Worm (Caenorhabditis elegans) whole organism, late embryonic: ENCODE data around the gene hars-1.

Source experiments
- Y22D7AL.16 ChIP-seq: sonication (generic microtip); optimal IDR thresholded peaks from 2 replicates; lab custom pipeline; 2016; ENCODE audit warnings: missing genetic modification characterization, missing compliant biosample characterization
- fkh-10 ChIP-seq: fragments of 150-350 bp; optimal IDR thresholded peaks from 2 replicates; lab custom pipeline; 2014; ENCODE audit warnings: missing biosample characterization, missing genetic modification reagents, missing genetic modification characterization
- nfya-1 ChIP-seq: sonication (generic microtip); optimal IDR thresholded peaks from 2 replicates; lab custom pipeline; 2017; ENCODE audit warnings: missing genetic modification characterization, mild to moderate bottlenecking, missing compliant biosample characterization, antibody characterized with exemption, moderate library complexity
- pha-4 ChIP-seq: fragments of 150-350 bp; optimal IDR thresholded peaks from 2 replicates; lab custom pipeline; 2018; ENCODE audit warnings: missing biosample characterization, missing genetic modification reagents, missing genetic modification characterization
- ref-2 ChIP-seq: sonication (generic microtip); optimal IDR thresholded peaks from 2 replicates; lab custom pipeline; 2016; ENCODE audit warnings: missing genetic modification characterization, missing compliant biosample characterization
- rnt-1 ChIP-seq: sonication (generic microtip); optimal IDR thresholded peaks from 2 replicates; lab custom pipeline; 2016; ENCODE audit warnings: missing genetic modification characterization, missing compliant biosample characterization

DNA sequence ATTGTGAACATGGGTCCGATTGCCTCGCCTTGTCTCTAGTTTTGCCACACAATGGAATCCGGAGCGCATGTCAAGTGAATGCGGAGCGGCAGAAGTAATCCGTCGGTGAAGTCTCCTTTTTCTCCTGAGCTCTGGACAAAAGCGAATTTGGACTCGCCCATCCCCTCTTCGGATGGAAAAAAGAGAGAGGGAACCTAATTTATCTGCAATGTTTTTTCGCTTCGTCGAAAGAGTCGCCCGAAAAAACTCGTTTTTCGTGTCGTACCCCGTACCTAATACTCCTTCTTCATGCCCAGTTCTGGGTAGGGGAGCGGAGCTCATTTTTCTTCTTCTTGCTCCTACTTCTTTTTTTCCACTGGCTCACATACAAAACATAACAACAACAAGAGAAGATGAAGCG lies 11.4 kb downstream of the hars-1 start:
- no peak for TF ChIP-seq rnt-1
- no peak for TF ChIP-seq pha-4 (tag; lab: Kevin White, UChicago)
- TF ChIP-seq nfya-1 (tag; lab: Kevin White, UChicago) = no peak
- no peak for TF ChIP-seq ref-2 (tag; lab: Kevin White, UChicago)
- TF ChIP-seq fkh-10 = no peak
- no peak for TF ChIP-seq Y22D7AL.16 (tag; lab: Kevin White, UChicago)
